Worm (Caenorhabditis elegans) whole organism, early embryonic: ENCODE measurements around the gene fip-3.

Experiments
- B0310.2 ChIP-seq: sonication (generic microtip); optimal IDR thresholded peaks from 2 replicates; lab custom pipeline; 2016; ENCODE audit warnings: mild to moderate bottlenecking, missing genetic modification characterization, missing compliant biosample characterization
- F13C5.2 ChIP-seq: sonication (generic microtip); optimal IDR thresholded peaks from 2 replicates; lab custom pipeline; 2017; ENCODE audit warnings: mild to moderate bottlenecking, missing genetic modification characterization, inconsistent platforms, missing compliant biosample characterization
- aly-1 ChIP-seq: sonication (generic microtip); optimal IDR thresholded peaks from 2 replicates; lab custom pipeline; 2016; ENCODE audit warnings: missing genetic modification characterization, missing compliant biosample characterization
- ama-1 ChIP-seq: fragments of 150-350 bp; optimal IDR thresholded peaks from 2 replicates; lab custom pipeline; 2014
- ceh-13 ChIP-seq: fragments of 200-800 bp; sonication (Bioruptor generic); optimal IDR thresholded peaks from 2 replicates; lab custom pipeline; 2018; ENCODE audit warnings: mild to moderate bottlenecking, missing genetic modification characterization, missing compliant biosample characterization
- ceh-36 ChIP-seq: sonication (generic microtip); optimal IDR thresholded peaks from 2 replicates; lab custom pipeline; 2016; ENCODE audit warnings: missing genetic modification characterization, inconsistent platforms, missing compliant biosample characterization
- ets-7 ChIP-seq: sonication (generic microtip); optimal IDR thresholded peaks from 2 replicates; lab custom pipeline; 2016; ENCODE audit warnings: missing genotype, missing genetic modification characterization, missing compliant biosample characterization
- hmg-4 ChIP-seq: fragments of 200-800 bp; sonication (Bioruptor generic); optimal IDR thresholded peaks from 2 replicates; lab custom pipeline; 2018; ENCODE audit warnings: mild to moderate bottlenecking, missing genetic modification characterization, missing compliant biosample characterization
- hnd-1 ChIP-seq: sonication (generic microtip); optimal IDR thresholded peaks from 2 replicates; lab custom pipeline; 2016; ENCODE audit warnings: missing genetic modification characterization, missing compliant biosample characterization
- pes-1 ChIP-seq: fragments of 200-800 bp; sonication (Bioruptor generic); IDR thresholded peaks from 2 replicates; pipeline ENCODE4 v1.3.6; 2022; ENCODE audit warnings: missing genetic modification reagents, missing genetic modification characterization, missing compliant biosample characterization
- scrt-1 ChIP-seq: fragments of 200-800 bp; sonication (Bioruptor generic); IDR thresholded peaks from 2 replicates; pipeline ENCODE4 v1.3.6; 2022; ENCODE audit warnings: missing genetic modification characterization, missing compliant biosample characterization
- tbx-11 ChIP-seq: fragments of 200-800 bp; sonication (Bioruptor generic); IDR thresholded peaks from 2 replicates; pipeline ENCODE4 v1.3.6; 2022; ENCODE audit warnings: missing genetic modification characterization, missing compliant biosample characterization

fip-3 gene

ce11 chrIII:8552125-8552524 is 37.2 kb downstream of the fip-3 start, which contains the start of gene C02D5.4:
C02D5.4 (plus strand) TSS chrIII:8552165.
- no peak for TF ChIP-seq tbx-11 (GFP tag; lab: Robert Waterston, UW)
- no peak for TF ChIP-seq hnd-1
- no peak for TF ChIP-seq F13C5.2
- TF ChIP-seq ets-7 (tag; lab: Kevin White, UChicago), result no peak

- TF ChIP-seq ama-1 (lab: Kevin White, UChicago) (no peak), ceh-36 (no peak), ets-7 (tag; lab: Kevin White, UChicago) (no peak), aly-1 (tag; lab: Kevin White, UChicago) (no peak), hmg-4 (GFP tag; lab: Kevin White, UChicago) (no peak), scrt-1 (GFP tag; lab: Robert Waterston, UW) (no peak), pes-1 (no peak), ceh-13 (GFP tag; lab: Kevin White, UChicago) (no peak)
These were observed 37.6 kb downstream of the fip-3 start for ce11 chrIII:8551705-8552104.

- TF ChIP-seq hmg-4 (GFP tag; lab: Kevin White, UChicago) (no peak), pes-1 (no peak), hnd-1 (no peak), tbx-11 (GFP tag; lab: Robert Waterston, UW) (no peak), B0310.2 (tag; lab: Kevin White, UChicago) (no peak), ama-1 (lab: Kevin White, UChicago) (no peak), F13C5.2 (no peak)
These were observed 43.8 kb downstream of the fip-3 start, which contains the start of gene ZC21.6 for ce11 chrIII:8545515-8545914. ZC21.6 (minus strand) TSS chrIII:8545615.
